Fruit fly (Drosophila melanogaster): ENCODE measurements around the gene GluClalpha.

dm6 chr3R:19783290-19783689, 52.8 kb downstream of the GluClalpha start, which contains the start of gene Acsx4:
- TF ChIP-seq Hr96 (GFP tag; optimal IDR thresholded peaks at IDR 0.05) (no peak), bab1 (GFP tag; optimal IDR thresholded peaks at IDR 0.05) (no peak), CG1620 (GFP tag; optimal IDR thresholded peaks at IDR 0.05) (no peak)

Measured in whole organism, adult.